Fruit fly (Drosophila melanogaster) whole organism, embryonic: ENCODE data around the gene CG15506.

Experiments used
- Bdp1 ChIP-seq: fragments of 200-800 bp; sonication (Bioruptor generic); optimal IDR thresholded peaks from 3 replicates; lab custom pipeline; 2016; ENCODE audit warnings: missing biosample characterization, missing genetic modification characterization
- Blimp-1 ChIP-seq: fragments of 200-800 bp; sonication (Bioruptor generic); optimal IDR thresholded peaks from 3 replicates; lab custom pipeline; 2018; ENCODE audit warnings: missing biosample characterization, missing genetic modification characterization, mild to moderate bottlenecking, moderate library complexity, missing genetic modification reagents
- CG10979 ChIP-seq: fragments of 200-800 bp; sonication (Bioruptor generic); optimal IDR thresholded peaks from 2 replicates; lab custom pipeline; 2018; ENCODE audit warnings: missing biosample characterization, mild to moderate bottlenecking, missing genetic modification characterization, moderate library complexity
- CG12391 ChIP-seq: fragments of 200-800 bp; sonication (Bioruptor generic); optimal IDR thresholded peaks from 3 replicates; lab custom pipeline; 2018; ENCODE audit warnings: missing biosample characterization, mild to moderate bottlenecking, missing genetic modification characterization, moderate library complexity
- CG12769 ChIP-seq: fragments of 200-800 bp; sonication (Bioruptor generic); optimal IDR thresholded peaks from 2 replicates; lab custom pipeline; 2019; ENCODE audit warnings: missing biosample characterization, mild to moderate bottlenecking, missing genetic modification characterization, moderate library complexity
- CG13296 ChIP-seq: fragments of 200-800 bp; sonication (Bioruptor generic); optimal IDR thresholded peaks from 3 replicates; lab custom pipeline; 2018; ENCODE audit warnings: missing biosample characterization, mild to moderate bottlenecking, missing genetic modification characterization
- CG14441 ChIP-seq: fragments of 200-800 bp; sonication (Bioruptor generic); IDR thresholded peaks from 2 replicates; pipeline ENCODE4 v1.3.6; 2022; ENCODE audit warnings: missing biosample characterization, missing genetic modification characterization
- CG15696 ChIP-seq: fragments of 200-800 bp; sonication (Bioruptor generic); optimal IDR thresholded peaks from 2 replicates; lab custom pipeline; 2019; ENCODE audit warnings: missing biosample characterization, mild to moderate bottlenecking, missing genetic modification characterization, moderate library complexity
- CG17359 ChIP-seq: fragments of 200-800 bp; sonication (Bioruptor generic); optimal IDR thresholded peaks from 3 replicates; lab custom pipeline; 2018; ENCODE audit warnings: missing biosample characterization, mild to moderate bottlenecking, missing genetic modification characterization, moderate library complexity
- CG17385 ChIP-seq: fragments of 200-800 bp; sonication (Bioruptor generic); optimal IDR thresholded peaks from 3 replicates; lab custom pipeline; 2018; ENCODE audit warnings: missing biosample characterization, mild to moderate bottlenecking, missing genetic modification characterization
- CG30020 ChIP-seq: fragments of 200-800 bp; optimal IDR thresholded peaks from 2 replicates; lab custom pipeline; 2019; ENCODE audit warnings: missing biosample characterization, mild to moderate bottlenecking, missing genetic modification characterization, moderate library complexity
- CG32532 ChIP-seq: fragments of 200-800 bp; sonication (Bioruptor generic); IDR thresholded peaks from 2 replicates; pipeline ENCODE4 v1.3.6; 2022; ENCODE audit warnings: missing biosample characterization, missing genetic modification characterization
- CG34224 ChIP-seq: fragments of 200-800 bp; sonication (Bioruptor generic); IDR thresholded peaks from 3 replicates; pipeline ENCODE4 v1.3.6; 2022; ENCODE audit warnings: missing biosample characterization, missing genetic modification characterization; ENCODE audit not compliant: partially characterized antibody
- CG34376 ChIP-seq: fragments of 200-800 bp; sonication (Bioruptor generic); optimal IDR thresholded peaks from 2 replicates; lab custom pipeline; 2018; ENCODE audit warnings: missing biosample characterization, mild to moderate bottlenecking, missing genetic modification characterization
- CG3847 ChIP-seq: fragments of 200-800 bp; sonication (Bioruptor generic); IDR thresholded peaks from 2 replicates; pipeline ENCODE4 v1.3.6; 2022; ENCODE audit warnings: missing biosample characterization, missing genetic modification characterization
- CG6683 ChIP-seq: fragments of 200-800 bp; sonication (Bioruptor generic); optimal IDR thresholded peaks from 2 replicates; lab custom pipeline; 2017; ENCODE audit warnings: missing biosample characterization, mild to moderate bottlenecking, missing genetic modification characterization, missing genetic modification reagents
- CG6689 ChIP-seq: fragments of 200-800 bp; sonication (Bioruptor generic); IDR thresholded peaks from 2 replicates; pipeline ENCODE4 v1.3.6; 2022; ENCODE audit warnings: missing biosample characterization, missing genetic modification characterization
- CG6765 ChIP-seq: fragments of 200-800 bp; sonication (Bioruptor generic); optimal IDR thresholded peaks from 3 replicates; lab custom pipeline; 2017; ENCODE audit warnings: missing biosample characterization, mild to moderate bottlenecking, missing genetic modification characterization
- CTCF ChIP-seq: fragments of 200-800 bp; sonication (Bioruptor generic); optimal IDR thresholded peaks from 2 replicates; lab custom pipeline; 2017; ENCODE audit warnings: missing biosample characterization, mild to moderate bottlenecking, missing genetic modification characterization, moderate library complexity
- Camta ChIP-seq: fragments of 200-800 bp; sonication (Bioruptor generic); optimal IDR thresholded peaks from 2 replicates; lab custom pipeline; 2016; ENCODE audit warnings: missing biosample characterization, missing genetic modification characterization
- D ChIP-seq, 2 experiments: fragments of 200-800 bp in 1 of 2; fragments of >200 bp in 1 of 2; sonication (Bioruptor generic) in 1 of 2; optimal IDR thresholded peaks; 2 replicates in 1 of 2; 3 replicates in 1 of 2; lab custom pipeline; 2017; ENCODE audit warnings: mild to moderate bottlenecking in 1 of 2, missing biosample characterization in 1 of 2, missing genetic modification characterization in 1 of 2, missing genetic modification reagents in 1 of 2
- Deaf1 ChIP-seq: fragments of 200-800 bp; optimal IDR thresholded peaks from 3 replicates; lab custom pipeline; 2019; ENCODE audit warnings: missing biosample characterization, mild to moderate bottlenecking, missing genetic modification characterization, moderate library complexity
- Dll ChIP-seq: fragments of 200-800 bp; sonication (Bioruptor generic); IDR thresholded peaks from 4 replicates; pipeline ENCODE4 v1.3.6; 2022; ENCODE audit warnings: missing biosample characterization, missing genetic modification characterization; ENCODE audit not compliant: partially characterized antibody
- Drgx ChIP-seq: fragments of 200-800 bp; sonication (Bioruptor generic); IDR thresholded peaks from 2 replicates; pipeline ENCODE4 v1.3.6; 2022; ENCODE audit warnings: missing biosample characterization, missing genetic modification characterization
- Ets97D ChIP-seq: fragments of 200-800 bp; sonication (Bioruptor generic); optimal IDR thresholded peaks from 3 replicates; lab custom pipeline; 2016; ENCODE audit warnings: missing biosample characterization, missing genetic modification characterization
- Gsc ChIP-seq: fragments of 200-800 bp; sonication (Bioruptor generic); IDR thresholded peaks from 2 replicates; pipeline ENCODE4 v1.3.6; 2022; ENCODE audit warnings: missing biosample characterization, missing genetic modification characterization
- HmgD ChIP-seq: fragments of 200-800 bp; sonication (Bioruptor generic); optimal IDR thresholded peaks from 3 replicates; lab custom pipeline; 2016; ENCODE audit warnings: missing biosample characterization, missing genetic modification characterization
- Hr39 ChIP-seq: fragments of >200 bp; optimal IDR thresholded peaks from 2 replicates; lab custom pipeline; 2017
- Hr78 ChIP-seq, 2 experiments: fragments of 200-800 bp in 1 of 2; fragments of >200 bp in 1 of 2; sonication (Bioruptor generic) in 1 of 2; optimal IDR thresholded peaks; 2 replicates each; lab custom pipeline; 2017 to 2019; ENCODE audit warnings: missing biosample characterization in 2 of 2, missing genetic modification characterization in 2 of 2, mild to moderate bottlenecking in 1 of 2, moderate library complexity in 1 of 2
- MESR4 ChIP-seq: fragments of 200-800 bp; sonication (Bioruptor generic); optimal IDR thresholded peaks from 2 replicates; lab custom pipeline; 2018; ENCODE audit warnings: missing biosample characterization, mild to moderate bottlenecking, missing genetic modification characterization, moderate library complexity
- NC2α ChIP-seq: fragments of 200-800 bp; sonication (Bioruptor generic); optimal IDR thresholded peaks from 2 replicates; lab custom pipeline; 2016; ENCODE audit warnings: missing biosample characterization, missing genetic modification characterization
- NC2β ChIP-seq: fragments of 200-800 bp; sonication (Bioruptor generic); optimal IDR thresholded peaks from 2 replicates; lab custom pipeline; 2016; ENCODE audit warnings: missing biosample characterization, missing genetic modification characterization
- Nf-YB ChIP-seq: fragments of 200-800 bp; sonication (Bioruptor generic); optimal IDR thresholded peaks from 3 replicates; lab custom pipeline; 2019; ENCODE audit warnings: missing biosample characterization, mild to moderate bottlenecking, missing genetic modification characterization, moderate library complexity
- Pdp1 ChIP-seq, 2 experiments: fragments of 200-800 bp; sonication (Bioruptor generic); optimal IDR thresholded peaks; 3 replicates each; lab custom pipeline; 2016; ENCODE audit warnings: missing biosample characterization in 2 of 2, missing genetic modification characterization in 2 of 2, mild to moderate bottlenecking in 1 of 2, moderate library complexity in 1 of 2
- Stat92E ChIP-seq, 3 experiments: fragments of >200 bp in 2 of 3; fragments of 200-800 bp in 1 of 3; sonication (Bioruptor generic) in 1 of 3; optimal IDR thresholded peaks; 2 replicates each; lab custom pipeline; 2017 to 2019; ENCODE audit warnings: missing biosample characterization in 3 of 3, missing genetic modification characterization in 3 of 3, mild to moderate bottlenecking in 1 of 3, moderate library complexity in 1 of 3
- Trl ChIP-seq, 3 experiments: fragments of >200 bp in 2 of 3; fragments of 200-800 bp in 1 of 3; sonication (Bioruptor generic) in 1 of 3; optimal IDR thresholded peaks; 2 replicates in 1 of 3; 3 replicates in 2 of 3; lab custom pipeline; 2016 to 2017; ENCODE audit warnings: missing biosample characterization in 1 of 3, missing genetic modification characterization in 1 of 3
- bsh ChIP-seq, 2 experiments: fragments of 200-800 bp; sonication (Bioruptor generic); optimal IDR thresholded peaks; 2 replicates each; lab custom pipeline; 2017 to 2018; ENCODE audit warnings: mild to moderate bottlenecking in 2 of 2, missing biosample characterization in 2 of 2, missing genetic modification characterization in 2 of 2, moderate library complexity in 1 of 2
- chinmo ChIP-seq: fragments of 200-800 bp; sonication (Bioruptor generic); IDR thresholded peaks from 4 replicates; pipeline ENCODE4 v1.3.6; 2022; ENCODE audit warnings: missing biosample characterization, missing genetic modification characterization; ENCODE audit not compliant: partially characterized antibody
- ewg ChIP-seq: fragments of 200-800 bp; sonication (Bioruptor generic); optimal IDR thresholded peaks from 3 replicates; lab custom pipeline; 2017; ENCODE audit warnings: mild to moderate bottlenecking, missing biosample characterization, missing genetic modification reagents, missing genetic modification characterization
- kni ChIP-seq: fragments of 200-800 bp; sonication (Bioruptor generic); optimal IDR thresholded peaks from 3 replicates; lab custom pipeline; 2017; ENCODE audit warnings: mild to moderate bottlenecking, missing biosample characterization, missing genetic modification reagents, missing genetic modification characterization
- nerfin-1 ChIP-seq: fragments of 200-800 bp; sonication (Bioruptor generic); optimal IDR thresholded peaks from 3 replicates; lab custom pipeline; 2019; ENCODE audit warnings: missing biosample characterization, mild to moderate bottlenecking, missing genetic modification characterization, moderate library complexity
- nerfin-2 ChIP-seq: fragments of 200-800 bp; sonication (Bioruptor generic); IDR thresholded peaks from 2 replicates; pipeline ENCODE4 v1.3.6; 2022; ENCODE audit warnings: missing biosample characterization, missing genetic modification characterization; ENCODE audit not compliant: partially characterized antibody
- nom ChIP-seq: fragments of 200-800 bp; sonication (Bioruptor generic); optimal IDR thresholded peaks from 2 replicates; lab custom pipeline; 2017; ENCODE audit warnings: missing biosample characterization, missing genetic modification characterization, mild to moderate bottlenecking, moderate library complexity, missing genetic modification reagents
- scrt ChIP-seq: fragments of 200-800 bp; sonication (Bioruptor generic); optimal IDR thresholded peaks from 2 replicates; lab custom pipeline; 2018; ENCODE audit warnings: missing biosample characterization, mild to moderate bottlenecking, missing genetic modification characterization, moderate library complexity
- slou ChIP-seq: fragments of 200-800 bp; sonication (Bioruptor generic); optimal IDR thresholded peaks from 3 replicates; lab custom pipeline; 2016; ENCODE audit warnings: missing biosample characterization, missing genetic modification characterization
- unc-4 ChIP-seq: fragments of 200-800 bp; sonication (Bioruptor generic); IDR thresholded peaks from 2 replicates; pipeline ENCODE4 v1.3.6; 2022; ENCODE audit warnings: missing biosample characterization, missing genetic modification characterization; ENCODE audit not compliant: partially characterized antibody
- unpg ChIP-seq: fragments of 200-800 bp; sonication (Bioruptor generic); optimal IDR thresholded peaks from 3 replicates; lab custom pipeline; 2018; ENCODE audit warnings: missing biosample characterization, mild to moderate bottlenecking, missing genetic modification characterization, moderate library complexity
- yki ChIP-seq: fragments of >200 bp; optimal IDR thresholded peaks from 3 replicates; lab custom pipeline; 2018

Gene CG15506

DNA sequence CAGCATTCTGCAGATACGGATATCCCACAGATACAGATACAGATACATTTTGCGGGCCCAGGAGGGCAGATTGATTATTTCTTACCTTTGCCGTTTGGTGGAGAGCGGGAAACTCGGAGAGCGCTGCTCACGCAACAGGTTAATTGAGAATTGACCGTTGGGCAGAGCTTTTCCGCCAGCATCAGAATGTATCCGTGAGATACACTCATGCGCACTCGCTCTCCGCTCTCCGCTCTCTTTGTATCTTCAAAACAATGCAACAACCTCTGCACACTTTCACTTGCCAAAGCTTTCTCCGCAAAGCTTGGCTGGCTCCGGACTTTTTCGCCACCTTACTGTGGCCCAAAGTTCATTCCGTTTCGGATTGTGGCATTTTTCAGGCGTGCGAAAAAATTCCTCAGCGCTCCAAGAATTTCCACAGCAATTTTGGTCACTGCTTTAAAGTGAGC is 36.3 kb upstream of the CG15506 start, which contains the start of the genes CG7582 and Gycalpha99B:
Gene CG7582, minus strand, starts transcription at position 127 of the 449 bp plus-strand sequence.
Gene Gycalpha99B, plus strand, starts transcription at position 352 of the 449 bp plus-strand sequence.
- TF ChIP-seq NC2β (GFP tag; lab: Kevin White, UChicago) (no peak), Stat92E (GFP tag; optimal IDR thresholded peaks at IDR 0.05; lab: Kevin White, UChicago) (no peak), Dll (GFP tag; lab: Robert Waterston, UW) (peak; percentile 35; the same call in 1 of the 4 replicates), yki (lab: Kevin White, UChicago) (peak; percentile 65), CG32532 (GFP tag; lab: Robert Waterston, UW) (peak; percentile 22; the same call in 1 of the 2 replicates), Gsc (GFP tag; lab: Robert Waterston, UW) (no peak), CG12769 (tag; lab: Kevin White, UChicago) (peak; percentile 41), Pdp1 (GFP tag; optimal IDR thresholded peaks at IDR 0.05; lab: Kevin White, UChicago) (peak in 1 of 2 experiments; percentile 80), nom (GFP tag; lab: Kevin White, UChicago) (peak; percentile 44), CTCF (GFP tag; lab: Kevin White, UChicago) (peak; percentile 64), CG3847 (GFP tag; lab: Robert Waterston, UW) (no peak), Nf-YB (GFP tag; lab: Kevin White, UChicago) (no peak), CG10979 (tag; lab: Kevin White, UChicago) (no peak), scrt (GFP tag; lab: Kevin White, UChicago) (peak; percentile 99), Drgx (GFP tag; lab: Robert Waterston, UW) (peak; percentile 38; the same call in 1 of the 2 replicates), chinmo (GFP tag; lab: Robert Waterston, UW) (peak; percentile 91; the same call in 2 of the 4 replicates), CG14441 (GFP tag; lab: Robert Waterston, UW) (no peak), Ets97D (GFP tag; lab: Kevin White, UChicago) (no peak), D (optimal IDR thresholded peaks at IDR 0.05; lab: Kevin White, UChicago) (no peak), D (GFP tag; optimal IDR thresholded peaks at IDR 0.05; lab: Kevin White, UChicago) (no peak), CG13296 (GFP tag; lab: Kevin White, UChicago) (no peak), Hr39 (no peak), nerfin-2 (peak; percentile 11; the same call in 1 of the 2 replicates), CG6689 (GFP tag; lab: Robert Waterston, UW) (peak; percentile 82), MESR4 (GFP tag; lab: Kevin White, UChicago) (no peak), unc-4 (no peak), NC2α (GFP tag; lab: Kevin White, UChicago) (no peak), unpg (GFP tag; lab: Kevin White, UChicago) (no peak), CG6765 (no peak), CG12391 (tag; lab: Kevin White, UChicago) (no peak), HmgD (no peak), CG17359 (no peak), CG17385 (no peak), ewg (GFP tag; lab: Kevin White, UChicago) (peak; percentile 65), Blimp-1 (peak; percentile 99), CG30020 (no peak), Camta (GFP tag; lab: Kevin White, UChicago) (no peak), CG6683 (GFP tag; lab: Kevin White, UChicago) (no peak), slou (GFP tag; lab: Kevin White, UChicago) (no peak), kni (GFP tag; lab: Kevin White, UChicago) (peak; percentile 49), Bdp1 (GFP tag; lab: Kevin White, UChicago) (no peak), CG34224 (0 out of 3 replicates have a peak, but pooled peaks have one; percentile 13), CG15696 (tag; lab: Kevin White, UChicago) (no peak), bsh (GFP tag; optimal IDR thresholded peaks at IDR 0.05; lab: Kevin White, UChicago) (no peak), nerfin-1 (tag; lab: Kevin White, UChicago) (peak; percentile 71), Deaf1 (tag; lab: Kevin White, UChicago) (no peak), CG34376 (GFP tag; lab: Kevin White, UChicago) (peak; percentile 3), Hr78 (GFP tag; optimal IDR thresholded peaks at IDR 0.05; lab: Kevin White, UChicago) (peak in 1 of 2 experiments; percentile 76), Trl (optimal IDR thresholded peaks at IDR 0.05; lab: Kevin White, UChicago) (peak; percentile 87 to 89), Trl (GFP tag; optimal IDR thresholded peaks at IDR 0.05; lab: Kevin White, UChicago) (no peak)
